Fruit fly (Drosophila melanogaster) whole organism, embryonic: ENCODE measurements around the gene CG31817.

Experiments used
- Ada2b ChIP-seq: fragments of 200-800 bp; sonication (Bioruptor generic); IDR thresholded peaks from 2 replicates; pipeline ENCODE4 v1.3.6; 2022; ENCODE audit warnings: missing biosample characterization, missing genetic modification characterization
- Aef1 ChIP-seq: fragments of 200-800 bp; sonication (Bioruptor generic); IDR thresholded peaks from 3 replicates; pipeline ENCODE4 v1.3.6; 2022; ENCODE audit warnings: missing biosample characterization, missing genetic modification characterization
- Atf3 ChIP-seq: fragments of 200-800 bp; sonication (Bioruptor generic); optimal IDR thresholded peaks from 3 replicates; lab custom pipeline; 2016; ENCODE audit warnings: missing biosample characterization, missing genetic modification characterization
- B-H1 ChIP-seq: fragments of 200-800 bp; sonication (Bioruptor generic); IDR thresholded peaks from 3 replicates; pipeline ENCODE4 v1.3.6; 2022; ENCODE audit warnings: missing biosample characterization, missing genetic modification characterization
- CG10147 ChIP-seq: fragments of 200-800 bp; sonication (Bioruptor generic); optimal IDR thresholded peaks from 2 replicates; lab custom pipeline; 2019; ENCODE audit warnings: missing biosample characterization, mild to moderate bottlenecking, missing genetic modification characterization, moderate library complexity
- CG10543 ChIP-seq: fragments of 200-800 bp; sonication (Bioruptor generic); optimal IDR thresholded peaks from 3 replicates; lab custom pipeline; 2017; ENCODE audit warnings: missing biosample characterization, mild to moderate bottlenecking, missing genetic modification characterization, moderate library complexity
- CG10654 ChIP-seq: fragments of 200-800 bp; sonication (Bioruptor generic); optimal IDR thresholded peaks from 2 replicates; lab custom pipeline; 2016; ENCODE audit warnings: missing biosample characterization, missing genetic modification characterization
- CG15073 ChIP-seq: fragments of 200-800 bp; sonication (Bioruptor generic); optimal IDR thresholded peaks from 2 replicates; lab custom pipeline; 2016; ENCODE audit warnings: missing biosample characterization, missing genetic modification characterization
- CG15479 ChIP-seq: fragments of 200-800 bp; sonication (Bioruptor generic); optimal IDR thresholded peaks from 3 replicates; lab custom pipeline; 2019; ENCODE audit warnings: missing biosample characterization, mild to moderate bottlenecking, missing genetic modification characterization, moderate library complexity
- CG16779 ChIP-seq: fragments of 200-800 bp; sonication (Bioruptor generic); IDR thresholded peaks from 2 replicates; pipeline ENCODE4 v1.3.6; 2022; ENCODE audit warnings: missing biosample characterization, missing genetic modification characterization
- CG16863 ChIP-seq: fragments of 200-800 bp; sonication (Bioruptor generic); optimal IDR thresholded peaks from 3 replicates; lab custom pipeline; 2016; ENCODE audit warnings: missing biosample characterization, missing genetic modification characterization
- CG18011 ChIP-seq: fragments of 200-800 bp; sonication (Bioruptor generic); optimal IDR thresholded peaks from 2 replicates; lab custom pipeline; 2017; ENCODE audit warnings: missing biosample characterization, missing genetic modification characterization, mild to moderate bottlenecking, moderate library complexity, missing genotype
- CG2712 ChIP-seq: fragments of 200-800 bp; optimal IDR thresholded peaks from 3 replicates; lab custom pipeline; 2019; ENCODE audit warnings: missing biosample characterization, mild to moderate bottlenecking, missing genetic modification characterization, moderate library complexity
- CG31441 ChIP-seq: fragments of 200-800 bp; sonication (Bioruptor generic); IDR thresholded peaks from 2 replicates; pipeline ENCODE4 v1.3.6; 2022; ENCODE audit warnings: missing biosample characterization, missing genetic modification characterization
- CG4282 ChIP-seq: fragments of 200-800 bp; sonication (Bioruptor generic); optimal IDR thresholded peaks from 2 replicates; lab custom pipeline; 2016; ENCODE audit warnings: missing biosample characterization, missing genetic modification characterization
- CG4617 ChIP-seq: fragments of 200-800 bp; sonication (Bioruptor generic); optimal IDR thresholded peaks from 3 replicates; lab custom pipeline; 2016; ENCODE audit warnings: missing biosample characterization, missing genetic modification characterization, borderline replicate concordance
- CG5180 ChIP-seq: fragments of 200-800 bp; sonication (Bioruptor generic); optimal IDR thresholded peaks from 3 replicates; lab custom pipeline; 2017; ENCODE audit warnings: missing biosample characterization, missing genetic modification characterization, mild to moderate bottlenecking, moderate library complexity, missing genetic modification reagents
- CG6683 ChIP-seq: fragments of 200-800 bp; sonication (Bioruptor generic); optimal IDR thresholded peaks from 2 replicates; lab custom pipeline; 2017; ENCODE audit warnings: missing biosample characterization, mild to moderate bottlenecking, missing genetic modification characterization, missing genetic modification reagents
- CG6791 ChIP-seq: fragments of 200-800 bp; sonication (Bioruptor generic); IDR thresholded peaks from 3 replicates; pipeline ENCODE4 v1.3.6; 2022; ENCODE audit warnings: missing biosample characterization, missing genetic modification characterization; ENCODE audit not compliant: partially characterized antibody
- CG7839 ChIP-seq: fragments of 200-800 bp; sonication (Bioruptor generic); optimal IDR thresholded peaks from 3 replicates; lab custom pipeline; 2018; ENCODE audit warnings: missing biosample characterization, mild to moderate bottlenecking, missing genetic modification characterization, moderate library complexity
- CG8290 ChIP-seq, 3 experiments: fragments of 200-800 bp; sonication (Bioruptor generic); optimal IDR thresholded peaks; 2 replicates each; lab custom pipeline; 2016 to 2019; ENCODE audit warnings: missing biosample characterization in 3 of 3, missing genetic modification characterization in 3 of 3, mild to moderate bottlenecking in 2 of 3, moderate library complexity in 1 of 3
- CG8388 ChIP-seq: fragments of 200-800 bp; sonication (Bioruptor generic); optimal IDR thresholded peaks from 2 replicates; lab custom pipeline; 2019; ENCODE audit warnings: missing biosample characterization, mild to moderate bottlenecking, missing genetic modification characterization, moderate library complexity
- D19A ChIP-seq: fragments of 200-800 bp; optimal IDR thresholded peaks from 3 replicates; lab custom pipeline; 2019; ENCODE audit warnings: missing biosample characterization, mild to moderate bottlenecking, missing genetic modification characterization, moderate library complexity
- E2f2 ChIP-seq: fragments of 200-800 bp; sonication (Bioruptor generic); IDR thresholded peaks from 2 replicates; pipeline ENCODE4 v1.3.6; 2022; ENCODE audit warnings: missing biosample characterization, missing genetic modification characterization
- Elba2 ChIP-seq: fragments of 200-800 bp; sonication (Bioruptor generic); optimal IDR thresholded peaks from 3 replicates; lab custom pipeline; 2016; ENCODE audit warnings: missing biosample characterization, missing genetic modification characterization
- Gsc ChIP-seq: fragments of 200-800 bp; sonication (Bioruptor generic); IDR thresholded peaks from 2 replicates; pipeline ENCODE4 v1.3.6; 2022; ENCODE audit warnings: missing biosample characterization, missing genetic modification characterization
- H2.0 ChIP-seq: fragments of 200-800 bp; sonication (Bioruptor generic); IDR thresholded peaks from 2 replicates; pipeline ENCODE4 v1.3.6; 2022; ENCODE audit warnings: missing biosample characterization, missing genetic modification characterization
- HLHmδ ChIP-seq: fragments of 200-800 bp; sonication (Bioruptor generic); optimal IDR thresholded peaks from 2 replicates; lab custom pipeline; 2018; ENCODE audit warnings: missing biosample characterization, mild to moderate bottlenecking, missing genetic modification characterization, moderate library complexity
- Mad ChIP-seq: fragments of 200-800 bp; sonication (Bioruptor generic); optimal IDR thresholded peaks from 2 replicates; lab custom pipeline; 2016; ENCODE audit warnings: missing biosample characterization, missing genetic modification characterization
- Pdp1 ChIP-seq, 2 experiments: fragments of 200-800 bp; sonication (Bioruptor generic); optimal IDR thresholded peaks; 3 replicates each; lab custom pipeline; 2016; ENCODE audit warnings: missing biosample characterization in 2 of 2, missing genetic modification characterization in 2 of 2, mild to moderate bottlenecking in 1 of 2, moderate library complexity in 1 of 2
- Rx ChIP-seq: fragments of 200-800 bp; sonication (Bioruptor generic); IDR thresholded peaks from 2 replicates; pipeline ENCODE4 v1.3.6; 2022; ENCODE audit warnings: missing biosample characterization, missing genetic modification characterization
- Vsx1 ChIP-seq: fragments of 200-800 bp; sonication (Bioruptor generic); optimal IDR thresholded peaks from 2 replicates; lab custom pipeline; 2017; ENCODE audit warnings: missing biosample characterization, mild to moderate bottlenecking, missing genetic modification characterization, missing genetic modification reagents
- ac ChIP-seq: fragments of 200-800 bp; sonication (Bioruptor generic); optimal IDR thresholded peaks from 3 replicates; lab custom pipeline; 2017; ENCODE audit warnings: missing biosample characterization, mild to moderate bottlenecking, missing genetic modification characterization
- bbx ChIP-seq: fragments of 200-800 bp; sonication (Bioruptor generic); IDR thresholded peaks from 2 replicates; pipeline ENCODE4 v1.3.6; 2022; ENCODE audit warnings: missing biosample characterization, missing genetic modification characterization; ENCODE audit not compliant: partially characterized antibody
- chm ChIP-seq: fragments of 200-800 bp; sonication (Bioruptor generic); IDR thresholded peaks from 2 replicates; pipeline ENCODE4 v1.3.6; 2022; ENCODE audit warnings: missing biosample characterization, missing genetic modification characterization
- crp ChIP-seq, 2 experiments: fragments of 200-800 bp; sonication (Bioruptor generic); optimal IDR thresholded peaks; 2 replicates in 1 of 2; 3 replicates in 1 of 2; lab custom pipeline; 2017; ENCODE audit warnings: missing biosample characterization in 2 of 2, missing genetic modification characterization in 2 of 2, mild to moderate bottlenecking in 1 of 2, moderate library complexity in 1 of 2
- dmrt99B ChIP-seq: fragments of 200-800 bp; sonication (Bioruptor generic); optimal IDR thresholded peaks from 2 replicates; lab custom pipeline; 2018; ENCODE audit warnings: missing biosample characterization, mild to moderate bottlenecking, missing genetic modification characterization, moderate library complexity
- fru ChIP-seq: fragments of >200 bp; optimal IDR thresholded peaks from 2 replicates; lab custom pipeline; 2017
- gsb-n ChIP-seq: fragments of 200-800 bp; sonication (Bioruptor generic); optimal IDR thresholded peaks from 3 replicates; lab custom pipeline; 2018; ENCODE audit warnings: missing biosample characterization, mild to moderate bottlenecking, missing genetic modification characterization
- gt ChIP-seq: fragments of 200-800 bp; sonication (Bioruptor generic); IDR thresholded peaks from 2 replicates; pipeline ENCODE4 v1.3.6; 2022; ENCODE audit warnings: missing biosample characterization, missing genetic modification characterization
- mld ChIP-seq: fragments of 200-800 bp; sonication (Bioruptor generic); IDR thresholded peaks from 3 replicates; pipeline ENCODE4 v1.3.6; 2022; ENCODE audit warnings: missing biosample characterization, missing genetic modification characterization; ENCODE audit not compliant: partially characterized antibody
- nau ChIP-seq: fragments of 200-800 bp; sonication (Bioruptor generic); optimal IDR thresholded peaks from 3 replicates; lab custom pipeline; 2017; ENCODE audit warnings: missing biosample characterization, mild to moderate bottlenecking, missing genetic modification characterization, missing genetic modification reagents
- odd ChIP-seq: fragments of 200-800 bp; sonication (Bioruptor generic); optimal IDR thresholded peaks from 2 replicates; lab custom pipeline; 2017; ENCODE audit warnings: missing biosample characterization, mild to moderate bottlenecking, missing genetic modification characterization
- phol ChIP-seq: fragments of 200-800 bp; sonication (Bioruptor generic); optimal IDR thresholded peaks from 3 replicates; lab custom pipeline; 2018; ENCODE audit warnings: missing biosample characterization, mild to moderate bottlenecking, missing genetic modification characterization, moderate library complexity
- psq ChIP-seq: fragments of 200-800 bp; sonication (Bioruptor generic); optimal IDR thresholded peaks from 2 replicates; lab custom pipeline; 2017; ENCODE audit warnings: missing biosample characterization, missing genetic modification characterization
- sens-2 ChIP-seq: fragments of 200-800 bp; sonication (Bioruptor generic); IDR thresholded peaks from 2 replicates; pipeline ENCODE4 v1.3.6; 2022; ENCODE audit warnings: missing biosample characterization, missing genetic modification characterization
- sim ChIP-seq: fragments of 200-800 bp; sonication (Bioruptor generic); IDR thresholded peaks from 2 replicates; pipeline ENCODE4 v1.3.6; 2022; ENCODE audit warnings: missing biosample characterization, missing genetic modification characterization
- sob ChIP-seq: fragments of 200-800 bp; sonication (Bioruptor generic); IDR thresholded peaks from 2 replicates; pipeline ENCODE4 v1.3.6; 2022; ENCODE audit warnings: missing biosample characterization, missing genetic modification characterization
- stwl ChIP-seq: fragments of 200-800 bp; sonication (Bioruptor generic); optimal IDR thresholded peaks from 3 replicates; lab custom pipeline; 2018; ENCODE audit warnings: missing biosample characterization, mild to moderate bottlenecking, missing genetic modification characterization, moderate library complexity
- tx ChIP-seq: fragments of 200-800 bp; sonication (Bioruptor generic); optimal IDR thresholded peaks from 2 replicates; lab custom pipeline; 2016; ENCODE audit warnings: missing biosample characterization, missing genetic modification characterization

Gene CG31817

DNA sequence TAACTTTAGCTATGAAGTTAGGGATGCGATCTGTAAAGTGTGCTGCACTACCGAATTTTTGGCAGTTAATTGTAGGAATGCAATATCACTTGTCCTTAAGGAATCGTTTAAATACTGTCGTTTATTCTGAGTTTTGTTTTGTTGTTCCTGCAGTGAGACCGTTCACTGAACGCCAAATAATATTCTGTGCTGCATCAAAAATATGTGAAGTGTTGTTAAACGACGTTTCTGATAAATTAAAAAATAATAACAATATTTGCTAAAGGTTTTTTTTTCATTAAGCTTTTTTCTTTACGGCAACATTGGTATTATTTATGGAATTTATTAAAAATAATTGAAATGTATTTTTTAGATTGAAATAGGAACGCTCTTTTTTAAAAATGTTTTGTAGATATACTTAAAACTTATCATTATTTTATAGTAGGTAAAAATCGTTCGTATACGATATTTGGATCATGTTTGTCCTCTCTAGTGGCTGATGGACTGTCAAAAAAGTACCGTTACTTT is 34.9 kb downstream of the CG31817 start, which contains the start of gene GMF (continued):
- TF ChIP-seq CG5180 (GFP tag; lab: Kevin White, UChicago) (no peak), CG4617 (GFP tag; lab: Kevin White, UChicago) (peak; percentile 64), sens-2 (GFP tag; lab: Robert Waterston, UW) (no peak), Pdp1 (GFP tag; optimal IDR thresholded peaks at IDR 0.05; lab: Kevin White, UChicago) (peak; percentile 5 to 29), Elba2 (GFP tag; lab: Kevin White, UChicago) (no peak), gsb-n (tag; lab: Kevin White, UChicago) (peak; percentile 48), tx (GFP tag; lab: Kevin White, UChicago) (no peak), Aef1 (GFP tag; lab: Robert Waterston, UW) (no peak), CG6791 (GFP tag; lab: Robert Waterston, UW) (no peak), CG31441 (GFP tag; lab: Robert Waterston, UW) (no peak; the same call in none of the 2 replicates), Vsx1 (no peak), bbx (GFP tag; lab: Robert Waterston, UW) (no peak; the same call in 1 of the 2 replicates), CG16863 (GFP tag; lab: Kevin White, UChicago) (peak; percentile 1), psq (no peak), Atf3 (GFP tag; lab: Kevin White, UChicago) (no peak), CG6683 (GFP tag; lab: Kevin White, UChicago) (no peak), E2f2 (GFP tag; lab: Robert Waterston, UW) (peak; percentile 38; the same call in 1 of the 2 replicates), CG10147 (peak; percentile 48), H2.0 (no peak), odd (GFP tag; lab: Kevin White, UChicago) (no peak), mld (GFP tag; lab: Robert Waterston, UW) (no peak), CG18011 (GFP tag; lab: Kevin White, UChicago) (no peak), dmrt99B (no peak), CG16779 (GFP tag; lab: Robert Waterston, UW) (no peak), CG8388 (peak; percentile 54), gt (GFP tag; lab: Robert Waterston, UW) (no peak), sob (GFP tag; lab: Robert Waterston, UW) (no peak), Rx (GFP tag; lab: Robert Waterston, UW) (no peak), phol (tag; lab: Kevin White, UChicago) (peak; percentile 70), CG15073 (no peak), stwl (tag; lab: Kevin White, UChicago) (peak; percentile 76), fru (lab: Kevin White, UChicago) (no peak), CG8290 (GFP tag; optimal IDR thresholded peaks at IDR 0.05; lab: Kevin White, UChicago) (peak; percentile 41), CG8290 (tag; optimal IDR thresholded peaks at IDR 0.05; lab: Kevin White, UChicago) (no peak), CG7839 (tag; lab: Kevin White, UChicago) (no peak), Ada2b (no peak), ac (no peak), nau (GFP tag; lab: Kevin White, UChicago) (no peak), D19A (tag; lab: Kevin White, UChicago) (no peak), B-H1 (GFP tag; lab: Robert Waterston, UW) (no peak), Mad (no peak), CG4282 (GFP tag; lab: Kevin White, UChicago) (no peak), CG15479 (GFP tag; lab: Kevin White, UChicago) (no peak), chm (GFP tag; lab: Robert Waterston, UW) (no peak), sim (GFP tag; lab: Robert Waterston, UW) (no peak), Gsc (GFP tag; lab: Robert Waterston, UW) (no peak), HLHmδ (GFP tag; lab: Kevin White, UChicago) (no peak), crp (GFP tag; optimal IDR thresholded peaks at IDR 0.05; lab: Kevin White, UChicago) (peak in 1 of 2 experiments; percentile 21), CG10654 (GFP tag; lab: Kevin White, UChicago) (no peak), CG10543 (no peak), CG2712 (peak; percentile 68)
